Fruit fly (Drosophila melanogaster) whole organism, prepupa: Measurements from ENCODE around the gene CG18581.

Experiments
- CG10631 ChIP-seq: fragments of 200-800 bp; sonication (Bioruptor generic); optimal IDR thresholded peaks from 2 replicates; lab custom pipeline; 2016; ENCODE audit warnings: missing biosample characterization, missing genetic modification characterization
- CG11294 ChIP-seq: fragments of 200-800 bp; sonication (Bioruptor generic); IDR thresholded peaks from 2 replicates; pipeline ENCODE4 v1.3.6; 2022; ENCODE audit warnings: missing biosample characterization, missing genetic modification characterization
- CG15336 ChIP-seq: fragments of 200-800 bp; sonication (Bioruptor generic); IDR thresholded peaks from 2 replicates; pipeline ENCODE4 v1.3.6; 2022; ENCODE audit warnings: missing biosample characterization, missing genetic modification characterization
- CG1621 ChIP-seq: fragments of 200-800 bp; sonication (Bioruptor generic); optimal IDR thresholded peaks from 3 replicates; lab custom pipeline; 2018; ENCODE audit warnings: missing biosample characterization, mild to moderate bottlenecking, missing genetic modification characterization
- CG34406 ChIP-seq: fragments of 200-800 bp; sonication (Bioruptor generic); optimal IDR thresholded peaks from 3 replicates; lab custom pipeline; 2016; ENCODE audit warnings: missing biosample characterization, missing genetic modification characterization
- CG4318 ChIP-seq: fragments of 200-800 bp; sonication (Bioruptor generic); optimal IDR thresholded peaks from 3 replicates; lab custom pipeline; 2017; ENCODE audit warnings: missing biosample characterization, mild to moderate bottlenecking, missing genetic modification characterization
- CG6276 ChIP-seq: fragments of 200-800 bp; sonication (Bioruptor generic); optimal IDR thresholded peaks from 2 replicates; lab custom pipeline; 2017; ENCODE audit warnings: missing biosample characterization, mild to moderate bottlenecking, missing genetic modification characterization
- CG6792 ChIP-seq: fragments of 200-800 bp; sonication (Bioruptor generic); optimal IDR thresholded peaks from 3 replicates; lab custom pipeline; 2016; ENCODE audit warnings: missing biosample characterization, missing genetic modification characterization
- CG6854 ChIP-seq: fragments of 200-800 bp; sonication (Bioruptor generic); optimal IDR thresholded peaks from 2 replicates; lab custom pipeline; 2017; ENCODE audit warnings: missing biosample characterization, mild to moderate bottlenecking, missing genetic modification characterization
- CG8119 ChIP-seq: fragments of 200-800 bp; sonication (Bioruptor generic); IDR thresholded peaks from 3 replicates; pipeline ENCODE4 v1.3.6; 2022; ENCODE audit warnings: missing biosample characterization, missing genetic modification characterization
- CG8632 ChIP-seq: fragments of 200-800 bp; sonication (Bioruptor generic); optimal IDR thresholded peaks from 3 replicates; lab custom pipeline; 2016; ENCODE audit warnings: missing biosample characterization, missing genetic modification characterization
- CG9139 ChIP-seq: fragments of 200-800 bp; sonication (Bioruptor generic); optimal IDR thresholded peaks from 3 replicates; lab custom pipeline; 2017; ENCODE audit warnings: missing biosample characterization, mild to moderate bottlenecking, missing genetic modification characterization
- Eip75B ChIP-seq: fragments of 200-800 bp; sonication (Bioruptor generic); optimal IDR thresholded peaks from 3 replicates; lab custom pipeline; 2016; ENCODE audit warnings: missing biosample characterization, missing genetic modification characterization
- Ets21C ChIP-seq: fragments of 200-800 bp; sonication (Bioruptor generic); optimal IDR thresholded peaks from 3 replicates; lab custom pipeline; 2016; ENCODE audit warnings: missing biosample characterization, missing genetic modification characterization
- Gug ChIP-seq: fragments of 200-800 bp; sonication (Bioruptor generic); IDR thresholded peaks from 2 replicates; pipeline ENCODE4 v1.3.6; 2022; ENCODE audit warnings: missing biosample characterization, missing genetic modification characterization
- Hr39 ChIP-seq: fragments of 200-800 bp; sonication (Bioruptor generic); optimal IDR thresholded peaks from 2 replicates; lab custom pipeline; 2016; ENCODE audit warnings: missing biosample characterization, missing genetic modification characterization
- Hr4 ChIP-seq: fragments of 200-800 bp; sonication (Bioruptor generic); optimal IDR thresholded peaks from 3 replicates; lab custom pipeline; 2016; ENCODE audit warnings: missing biosample characterization, missing genetic modification characterization
- Lpt ChIP-seq: fragments of 200-800 bp; sonication (Bioruptor generic); optimal IDR thresholded peaks from 3 replicates; lab custom pipeline; 2016; ENCODE audit warnings: missing biosample characterization, missing genetic modification characterization
- Smox ChIP-seq: fragments of 200-800 bp; sonication (Bioruptor generic); optimal IDR thresholded peaks from 3 replicates; lab custom pipeline; 2016; ENCODE audit warnings: missing biosample characterization, missing genetic modification characterization
- Sox102F ChIP-seq: fragments of 200-800 bp; sonication (Bioruptor generic); optimal IDR thresholded peaks from 2 replicates; lab custom pipeline; 2016; ENCODE audit warnings: missing biosample characterization, mild to moderate bottlenecking, missing genetic modification characterization
- Sox14 ChIP-seq: fragments of 200-800 bp; sonication (Bioruptor generic); optimal IDR thresholded peaks from 3 replicates; lab custom pipeline; 2016; ENCODE audit warnings: missing biosample characterization, missing genetic modification characterization
- cyc ChIP-seq: fragments of 200-800 bp; sonication (Bioruptor generic); optimal IDR thresholded peaks from 3 replicates; lab custom pipeline; 2016; ENCODE audit warnings: missing biosample characterization, missing genetic modification characterization
- dsx ChIP-seq: fragments of 200-800 bp; optimal IDR thresholded peaks from 3 replicates; lab custom pipeline; 2019; ENCODE audit warnings: missing biosample characterization, mild to moderate bottlenecking, missing genetic modification characterization, moderate library complexity; ENCODE audit not compliant: poor library complexity, severe bottlenecking
- eg ChIP-seq: fragments of 200-800 bp; sonication (Bioruptor generic); IDR thresholded peaks from 3 replicates; pipeline ENCODE4 v1.3.6; 2022; ENCODE audit warnings: missing biosample characterization, missing genetic modification characterization
- esn ChIP-seq: fragments of 200-800 bp; sonication (Bioruptor generic); optimal IDR thresholded peaks from 2 replicates; lab custom pipeline; 2016; ENCODE audit warnings: missing biosample characterization, mild to moderate bottlenecking, missing genetic modification characterization, moderate library complexity
- fkh ChIP-seq: fragments of 200-800 bp; sonication (Bioruptor generic); optimal IDR thresholded peaks from 3 replicates; lab custom pipeline; 2017; ENCODE audit warnings: missing biosample characterization, mild to moderate bottlenecking, missing genetic modification characterization, moderate library complexity
- pdm3 ChIP-seq: fragments of 200-800 bp; sonication (Bioruptor generic); optimal IDR thresholded peaks from 3 replicates; lab custom pipeline; 2016; ENCODE audit warnings: missing biosample characterization, missing genetic modification characterization
- salr ChIP-seq, 2 experiments: fragments of 200-800 bp; sonication (Bioruptor generic); optimal IDR thresholded peaks; 3 replicates each; lab custom pipeline; 2016 to 2018; ENCODE audit warnings: missing biosample characterization in 2 of 2, missing genetic modification characterization in 2 of 2, mild to moderate bottlenecking in 1 of 2
- ss ChIP-seq, 2 experiments: fragments of 200-800 bp; sonication (Bioruptor generic); optimal IDR thresholded peaks; 2 replicates in 1 of 2; 3 replicates in 1 of 2; lab custom pipeline; 2017 to 2018; ENCODE audit warnings: mild to moderate bottlenecking in 2 of 2, missing biosample characterization in 2 of 2, missing genetic modification characterization in 2 of 2, moderate library complexity in 1 of 2
- svp ChIP-seq: fragments of 200-800 bp; sonication (Bioruptor generic); peaks from one replicate; lab custom pipeline; 2016; ENCODE audit warnings: missing biosample characterization, missing genetic modification characterization
- vri ChIP-seq: fragments of 200-800 bp; sonication (Bioruptor generic); optimal IDR thresholded peaks from 3 replicates; lab custom pipeline; 2016; ENCODE audit warnings: missing biosample characterization, mild to moderate bottlenecking, missing genetic modification characterization

Gene CG18581

DNA sequence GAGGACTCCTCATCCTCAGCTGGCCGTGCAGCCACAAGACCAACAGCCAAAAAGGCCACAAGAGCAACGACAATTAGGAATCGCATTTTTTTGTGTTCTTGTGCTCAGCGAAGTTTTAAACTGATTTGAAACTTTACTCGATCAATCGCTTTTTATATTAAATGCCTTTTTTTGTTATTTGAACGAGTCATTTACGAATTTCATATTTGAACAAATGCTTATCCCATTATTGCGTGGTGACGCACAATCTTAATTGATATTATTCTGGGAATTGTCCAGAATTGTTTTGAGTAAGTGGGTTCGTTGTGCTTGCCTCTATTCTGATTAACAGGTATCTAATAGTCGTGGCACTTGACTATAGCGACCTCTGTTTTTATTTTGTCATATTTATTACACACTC, 2.4 kb upstream of the CG18581 start, which contains the start of gene CG13461:
CG13461 (minus strand) TSS at position 101 of the 400 bp plus-strand sequence.
- TF ChIP-seq Smox (GFP tag; lab: Kevin White, UChicago) (no peak), Hr4 (GFP tag; lab: Kevin White, UChicago) (no peak), CG6854 (GFP tag; lab: Kevin White, UChicago) (no peak), Gug (GFP tag; lab: Robert Waterston, UW) (no peak), CG9139 (GFP tag; lab: Kevin White, UChicago) (no peak), CG6276 (GFP tag; lab: Kevin White, UChicago) (no peak), Eip75B (GFP tag; lab: Kevin White, UChicago) (no peak), Sox102F (GFP tag; lab: Kevin White, UChicago) (no peak)

DNA sequence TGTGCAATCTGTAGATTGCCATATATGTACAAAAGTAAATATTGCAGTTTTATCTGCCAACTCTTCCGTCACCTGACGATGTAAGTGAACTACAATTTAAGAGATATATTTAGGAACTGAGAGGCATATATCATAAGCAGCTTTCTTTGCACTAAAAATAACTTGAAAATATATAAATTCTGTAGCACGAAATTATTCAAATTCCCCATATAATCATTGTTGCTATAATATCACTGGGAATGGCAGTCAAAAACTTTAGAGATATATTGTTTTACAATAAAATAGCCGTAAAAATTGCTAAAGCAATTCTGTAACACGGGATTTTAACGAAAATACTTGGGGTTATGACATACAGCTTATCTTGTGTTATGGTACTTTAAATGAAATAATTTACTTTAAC, 1.3 kb upstream of the CG18581 start, which contains the start of gene CG43679:
CG43679 (minus strand) TSS at position 101 of the 400 bp plus-strand sequence.
- no peak for TF ChIP-seq ss (GFP tag; optimal IDR thresholded peaks at IDR 0.05; lab: Kevin White, UChicago)
- TF ChIP-seq CG34406 (GFP tag; lab: Kevin White, UChicago), result no peak
- TF ChIP-seq Sox14 (GFP tag; lab: Kevin White, UChicago), result no peak
- TF ChIP-seq cyc, result no peak
- no peak for TF ChIP-seq svp (GFP tag; lab: Kevin White, UChicago)
- no peak for TF ChIP-seq CG15336 (GFP tag; lab: Robert Waterston, UW)
- TF ChIP-seq esn, result no peak
- TF ChIP-seq CG11294 (GFP tag; lab: Robert Waterston, UW), result no peak
- TF ChIP-seq CG10631 (GFP tag; lab: Kevin White, UChicago), result no peak
- no peak for TF ChIP-seq Hr4 (GFP tag; lab: Kevin White, UChicago)
- TF ChIP-seq CG8119 (GFP tag; lab: Robert Waterston, UW), result no peak
- TF ChIP-seq eg (GFP tag; lab: Robert Waterston, UW), result no peak
- no peak for TF ChIP-seq pdm3 (GFP tag; lab: Kevin White, UChicago)
- TF ChIP-seq Ets21C (GFP tag; lab: Kevin White, UChicago), result no peak
- no peak for TF ChIP-seq salr (GFP tag; optimal IDR thresholded peaks at IDR 0.05; lab: Kevin White, UChicago)

DNA sequence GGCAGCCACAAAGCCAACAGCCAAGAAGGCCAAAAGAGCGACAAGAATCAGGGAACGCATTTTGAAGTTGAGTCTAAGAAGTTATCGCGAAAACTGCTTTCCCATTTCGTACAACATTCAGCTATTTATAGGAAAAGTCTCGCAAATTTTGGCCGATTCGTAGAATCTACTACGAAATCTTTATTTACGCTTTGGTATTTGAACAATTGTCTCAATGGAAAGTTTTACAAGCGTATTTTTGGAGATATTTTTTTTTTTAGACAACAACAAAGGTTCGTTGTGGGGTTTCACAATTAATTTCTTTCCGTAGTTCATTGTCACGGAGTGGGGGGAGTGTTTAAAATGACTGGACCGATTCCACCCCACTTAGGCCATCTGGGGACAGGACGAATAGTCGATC, 697 bp upstream of the CG18581 start, which contains the start of gene CG12310:
CG12310 (minus strand) TSS at position 101 of the 400 bp plus-strand sequence.
- TF ChIP-seq Sox14 (GFP tag; lab: Kevin White, UChicago), result no peak
- TF ChIP-seq Hr39 (GFP tag; lab: Kevin White, UChicago), result no peak
- TF ChIP-seq vri (GFP tag; lab: Kevin White, UChicago), result no peak
- no peak for TF ChIP-seq CG8632 (GFP tag; lab: Kevin White, UChicago)
- TF ChIP-seq esn, result no peak
- no peak for TF ChIP-seq dsx
- no peak for TF ChIP-seq CG4318 (GFP tag; lab: Kevin White, UChicago)
- no peak for TF ChIP-seq CG6792 (GFP tag; lab: Kevin White, UChicago)

DNA sequence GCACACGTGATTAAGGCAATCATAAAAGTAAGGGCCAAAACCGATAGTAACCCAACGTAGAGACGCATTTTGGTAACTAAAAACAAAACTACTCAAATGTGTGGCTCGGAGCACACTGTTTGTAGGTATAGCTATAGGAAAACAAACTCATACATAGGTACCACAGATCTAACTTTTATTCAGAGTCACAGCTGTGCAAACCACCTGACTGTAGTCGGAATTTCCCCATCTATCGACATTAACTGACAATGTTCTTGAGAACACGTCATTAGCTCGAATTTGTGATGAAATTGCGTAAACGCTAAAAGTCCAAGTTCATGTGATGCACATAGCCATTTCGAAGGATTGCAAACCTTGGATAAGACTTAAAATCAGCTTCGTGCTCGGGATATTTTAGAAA, 614 bp downstream of the CG18581 start, which contains the start of gene CG43678:
CG43678 (minus strand) TSS at position 101 of the 400 bp plus-strand sequence.
- TF ChIP-seq Lpt (no peak), fkh (peak; percentile 33)

DNA sequence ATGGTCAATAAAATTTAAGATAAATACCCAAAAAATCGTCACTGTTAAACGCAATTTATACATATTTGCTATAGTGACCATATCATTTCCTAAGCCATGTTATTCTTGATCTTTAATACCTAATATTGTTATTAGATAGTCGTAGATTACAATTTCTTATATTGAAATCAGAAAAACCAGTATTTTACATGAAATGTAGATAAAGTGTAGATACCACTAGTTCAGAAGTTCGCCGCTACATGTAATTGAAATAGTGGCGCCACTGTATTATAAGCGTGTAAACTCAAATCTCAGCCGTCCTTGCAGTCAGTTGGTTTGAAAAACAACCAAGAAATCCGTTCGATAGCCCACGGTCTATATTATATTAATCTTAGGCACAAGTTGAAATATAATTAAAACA, 1.9 kb downstream of the CG18581 start:
- TF ChIP-seq CG8632 (GFP tag; lab: Kevin White, UChicago) (no peak), Hr39 (GFP tag; lab: Kevin White, UChicago) (peak; percentile 5)

DNA sequence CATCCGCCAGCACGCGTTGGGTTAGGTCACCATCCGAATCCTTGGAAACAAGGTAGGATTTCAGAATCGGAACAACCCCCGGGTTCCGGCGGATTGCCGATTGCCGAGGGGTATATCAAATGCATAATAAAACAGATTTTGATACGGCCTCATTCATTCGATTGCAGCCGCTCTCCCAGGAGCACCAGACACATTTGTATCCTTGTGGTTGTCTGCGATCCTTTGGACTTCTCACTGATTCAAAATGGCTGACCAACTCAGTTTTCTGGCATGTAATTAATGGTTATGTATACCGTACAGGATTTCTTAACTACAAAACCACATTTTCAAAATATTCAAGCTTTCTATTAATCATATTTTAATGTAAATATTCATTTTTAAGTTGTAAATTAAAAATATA, 2.4 kb downstream of the CG18581 start:
- TF ChIP-seq esn (no peak), CG6854 (GFP tag; lab: Kevin White, UChicago) (no peak), Ets21C (GFP tag; lab: Kevin White, UChicago) (no peak), Hr4 (GFP tag; lab: Kevin White, UChicago) (no peak), CG1621 (tag; lab: Kevin White, UChicago) (no peak), CG6276 (GFP tag; lab: Kevin White, UChicago) (no peak), ss (GFP tag; optimal IDR thresholded peaks at IDR 0.05; lab: Kevin White, UChicago) (no peak), Eip75B (GFP tag; lab: Kevin White, UChicago) (no peak)
